Fruit fly (Drosophila melanogaster): Measurements from ENCODE around the gene CG17734.

Gene CG17734

dm6 chr3R:11234918-11235371 lies 8.9 kb downstream of the CG17734 start, which contains the start of the genes Arfip and CG17721 (continued):
- TF ChIP-seq CG7556 (GFP tag; optimal IDR thresholded peaks at IDR 0.05): no peak
- peak; percentile 44 for TF ChIP-seq Dp (GFP tag; optimal IDR thresholded peaks at IDR 0.05)
- peak; percentile 89 for TF ChIP-seq pzg (GFP tag; optimal IDR thresholded peaks at IDR 0.05)
- peak in 1 of 2 experiments; percentile 57 for TF ChIP-seq crp (GFP tag; optimal IDR thresholded peaks at IDR 0.05)
- peak; percentile 26 for TF ChIP-seq CG12299 (tag; optimal IDR thresholded peaks at IDR 0.05)
- TF ChIP-seq Gug (GFP tag; IDR thresholded peaks at IDR 0.05): no peak
- TF ChIP-seq B-H2 (GFP tag; optimal IDR thresholded peaks at IDR 0.05): no peak
- TF ChIP-seq ind (GFP tag; optimal IDR thresholded peaks at IDR 0.05): no peak
- TF ChIP-seq nmo (GFP tag; optimal IDR thresholded peaks at IDR 0.05): peak; percentile 68
- no peak for TF ChIP-seq Dek (tag; optimal IDR thresholded peaks at IDR 0.05)
- peak; percentile 67 for TF ChIP-seq CG6654 (GFP tag; optimal IDR thresholded peaks at IDR 0.05)
- no peak for TF ChIP-seq ems (GFP tag; optimal IDR thresholded peaks at IDR 0.05)
- no peak for TF ChIP-seq GATAe (GFP tag; conservative IDR thresholded peaks at IDR 0.05)
- TF ChIP-seq CG13287 (GFP tag; IDR thresholded peaks at IDR 0.05; ENCODE audit: partially characterized antibody): peak; percentile 32; the same call in 1 of the 2 replicates
- TF ChIP-seq insv (GFP tag; optimal IDR thresholded peaks at IDR 0.05): peak in 1 of 2 experiments; percentile 30
- TF ChIP-seq ttk (GFP tag; IDR thresholded peaks at IDR 0.05): no peak
- TF ChIP-seq CG4617 (GFP tag; optimal IDR thresholded peaks at IDR 0.05; ENCODE audit: borderline replicate concordance): peak; percentile 87
- peak; percentile 62 for TF ChIP-seq CG30020 (tag; optimal IDR thresholded peaks at IDR 0.05)
- TF ChIP-seq twi (tag; optimal IDR thresholded peaks at IDR 0.05): no peak
- TF ChIP-seq tap (tag; optimal IDR thresholded peaks at IDR 0.05): no peak
- no peak for TF ChIP-seq CG30431 (GFP tag; optimal IDR thresholded peaks at IDR 0.05)
- peak; percentile 57 for TF ChIP-seq CG15514 (GFP tag; optimal IDR thresholded peaks at IDR 0.05)
- no peak for TF ChIP-seq lola (GFP tag; optimal IDR thresholded peaks at IDR 0.05)
- no peak for TF ChIP-seq pros (GFP tag; optimal IDR thresholded peaks at IDR 0.05)
- peak; percentile 19 for TF ChIP-seq CG2712 (tag; optimal IDR thresholded peaks at IDR 0.05)
- TF ChIP-seq mam (GFP tag; optimal IDR thresholded peaks at IDR 0.05): no peak
- TF ChIP-seq CG1603 (tag; optimal IDR thresholded peaks at IDR 0.05): peak; percentile 67
- TF ChIP-seq ERR (GFP tag; optimal IDR thresholded peaks at IDR 0.05): no peak
- 0 out of 3 replicates have a peak, but pooled peaks have one; percentile 17 for TF ChIP-seq CG17361 (GFP tag; IDR thresholded peaks at IDR 0.05)
- no peak for TF ChIP-seq CG12071 (GFP tag; optimal IDR thresholded peaks at IDR 0.05)
- TF ChIP-seq oc (tag; optimal IDR thresholded peaks at IDR 0.05): no peak
- TF ChIP-seq knrl (GFP tag; IDR thresholded peaks at IDR 0.05; ENCODE audit: partially characterized antibody): peak; percentile 33; the same call in 1 of the 3 replicates
- TF ChIP-seq Lhr (GFP tag; optimal IDR thresholded peaks at IDR 0.05): peak; percentile 72
- TF ChIP-seq MBD-R2 (GFP tag; IDR thresholded peaks at IDR 0.05): peak; percentile 89
- TF ChIP-seq Opbp (GFP tag; IDR thresholded peaks at IDR 0.05; ENCODE audit: partially characterized antibody): peak; percentile 46; the same call in 2 of the 3 replicates
- TF ChIP-seq TFAM (GFP tag; optimal IDR thresholded peaks at IDR 0.05): no peak
- no peak for TF ChIP-seq ranshi (GFP tag; IDR thresholded peaks at IDR 0.05)
- TF ChIP-seq CG32772 (GFP tag; IDR thresholded peaks at IDR 0.05): no peak
- no peak for TF ChIP-seq repo (GFP tag; optimal IDR thresholded peaks at IDR 0.05)
- no peak for TF ChIP-seq Sry-β (GFP tag; optimal IDR thresholded peaks at IDR 0.05)
- peak; percentile 51 for TF ChIP-seq D (optimal IDR thresholded peaks at IDR 0.05)
- TF ChIP-seq D (GFP tag; optimal IDR thresholded peaks at IDR 0.05): no peak
- no peak for TF ChIP-seq CG4282 (GFP tag; optimal IDR thresholded peaks at IDR 0.05)
- TF ChIP-seq CG7745 (tag; optimal IDR thresholded peaks at IDR 0.05): no peak
- TF ChIP-seq gce (GFP tag; IDR thresholded peaks at IDR 0.05): no peak
- TF ChIP-seq Kr (GFP tag; optimal IDR thresholded peaks at IDR 0.05): no peak
- TF ChIP-seq Taf1 (GFP tag; IDR thresholded peaks at IDR 0.05): no peak
- TF ChIP-seq Ets65A (GFP tag): peak; percentile 59
- no peak for TF ChIP-seq rib (GFP tag; IDR thresholded peaks at IDR 0.05)
- no peak for TF ChIP-seq fd96Cb (tag; optimal IDR thresholded peaks at IDR 0.05)
